Fruit fly (Drosophila melanogaster): ENCODE measurements around the gene fusl.

DNA sequence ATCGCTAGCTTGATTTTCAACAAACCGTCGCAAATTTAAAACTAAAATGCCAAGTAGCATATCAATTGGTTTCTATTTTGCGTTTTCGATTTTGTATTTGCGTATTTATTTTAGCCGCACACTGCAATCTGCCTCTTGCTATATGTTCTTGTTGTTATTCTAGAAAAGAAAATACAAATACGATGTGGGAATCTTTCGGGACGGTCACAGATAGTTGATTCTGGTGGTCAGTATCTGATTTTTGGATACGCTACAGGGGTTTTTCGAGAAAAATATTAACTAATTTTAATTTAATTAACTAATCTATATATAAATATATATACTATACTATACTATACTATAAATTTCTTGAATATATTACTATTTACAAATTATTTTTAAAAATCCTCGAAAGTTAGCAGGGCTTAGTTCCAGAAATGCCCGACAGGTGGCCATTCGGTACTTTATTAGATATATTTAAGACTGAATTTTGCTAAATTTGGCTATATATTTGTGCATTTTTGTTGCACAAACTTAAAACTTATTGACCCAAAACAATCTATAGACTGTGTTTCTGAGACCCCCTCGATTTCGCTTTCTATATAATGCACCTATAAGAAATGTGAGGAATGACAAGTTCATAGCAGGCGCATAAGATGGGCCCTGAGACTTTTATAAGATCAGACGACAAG, 8.9 kb downstream of the fusl start, which contains the start of gene CG14022:
- TF ChIP-seq CG8478 (optimal IDR thresholded peaks at IDR 0.05) (no peak), CTCF (optimal IDR thresholded peaks at IDR 0.05) (peak; percentile 56 to 68)
